Worm (Caenorhabditis elegans): ENCODE measurements around the gene Y48G9A.9.

Y48G9A.9 gene

DNA sequence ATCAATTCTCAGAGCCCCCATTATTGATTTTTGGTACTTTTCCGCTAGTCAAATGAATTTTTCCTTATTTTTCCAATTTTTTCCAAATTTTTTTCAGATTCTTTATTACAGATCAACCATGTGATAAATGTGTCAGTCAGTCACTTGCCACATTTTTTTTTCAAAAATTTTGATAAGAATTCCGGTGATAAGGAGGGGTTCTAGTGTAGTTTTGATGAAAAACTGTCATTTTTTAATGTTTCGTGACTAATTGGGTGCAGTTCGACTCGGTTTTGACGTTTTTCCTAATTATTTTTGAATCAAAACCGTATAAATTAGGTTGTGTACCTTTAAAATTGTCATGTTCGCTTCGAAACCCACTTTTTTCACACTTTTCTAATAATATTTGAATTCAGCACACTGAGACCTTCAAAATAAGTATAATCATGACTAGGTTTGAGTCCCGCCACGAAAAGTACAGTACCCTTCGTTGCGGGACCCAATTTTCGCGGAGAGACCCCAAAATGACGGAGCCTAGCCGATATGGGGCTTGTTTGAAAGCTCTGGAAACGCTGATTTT lies 7.4 kb downstream of the Y48G9A.9 start:
- TF ChIP-seq hmg-4 (GFP tag; optimal IDR thresholded peaks at IDR 0.05) (no peak), flt-1 (GFP tag; IDR thresholded peaks at IDR 0.05) (no peak), tbx-37 (GFP tag; conservative IDR thresholded peaks at IDR 0.05) (no peak), B0310.2 (tag; optimal IDR thresholded peaks at IDR 0.05) (no peak), scrt-1 (GFP tag; IDR thresholded peaks at IDR 0.05) (no peak), hnd-1 (tag; optimal IDR thresholded peaks at IDR 0.05) (no peak), ceh-13 (GFP tag; optimal IDR thresholded peaks at IDR 0.05) (no peak), F13C5.2 (tag; optimal IDR thresholded peaks at IDR 0.05) (no peak), ama-1 (optimal IDR thresholded peaks at IDR 0.05) (no peak), tbx-11 (GFP tag; IDR thresholded peaks at IDR 0.05) (no peak), hmbx-1 (tag; optimal IDR thresholded peaks at IDR 0.05) (no peak), aly-1 (tag; optimal IDR thresholded peaks at IDR 0.05) (no peak)

DNA sequence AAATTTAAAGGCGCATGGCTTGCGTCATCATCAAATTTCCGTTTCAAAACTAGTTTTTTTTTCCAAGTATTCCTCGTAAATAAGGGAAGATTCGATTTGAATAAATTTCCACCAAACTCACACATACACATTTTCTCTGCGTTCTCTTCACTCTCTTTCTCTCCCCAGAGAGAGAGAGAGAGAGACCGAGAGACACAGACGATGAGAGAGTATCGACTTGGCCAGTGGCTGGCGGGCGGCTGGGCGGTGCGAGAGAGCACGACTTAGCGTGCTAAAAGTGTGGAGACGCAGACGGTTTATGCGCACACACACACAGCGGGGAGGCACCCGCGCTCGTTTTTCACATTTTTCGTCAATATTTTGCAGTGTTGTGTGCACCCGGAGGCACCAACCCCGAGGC lies 8.3 kb downstream of the Y48G9A.9 start:
- TF ChIP-seq ceh-36 (tag; optimal IDR thresholded peaks at IDR 0.05) (peak; percentile 4), hmg-4 (GFP tag; optimal IDR thresholded peaks at IDR 0.05) (peak; percentile 31), sea-1 (GFP tag; conservative IDR thresholded peaks at IDR 0.05) (no peak), ama-1 (optimal IDR thresholded peaks at IDR 0.05) (no peak), F13C5.2 (tag; optimal IDR thresholded peaks at IDR 0.05) (peak; percentile 56)

- TF ChIP-seq aly-1 (tag; optimal IDR thresholded peaks at IDR 0.05) (no peak), hnd-1 (tag; optimal IDR thresholded peaks at IDR 0.05) (no peak), tbx-37 (GFP tag; conservative IDR thresholded peaks at IDR 0.05) (no peak), scrt-1 (GFP tag; IDR thresholded peaks at IDR 0.05) (no peak), flt-1 (GFP tag; IDR thresholded peaks at IDR 0.05) (no peak), hmg-4 (GFP tag; optimal IDR thresholded peaks at IDR 0.05) (no peak), sea-1 (GFP tag; conservative IDR thresholded peaks at IDR 0.05) (no peak), ceh-36 (tag; optimal IDR thresholded peaks at IDR 0.05) (no peak), ama-1 (optimal IDR thresholded peaks at IDR 0.05) (no peak), tra-4 (tag; optimal IDR thresholded peaks at IDR 0.05) (no peak), B0310.2 (tag; optimal IDR thresholded peaks at IDR 0.05) (no peak), tbx-11 (GFP tag; IDR thresholded peaks at IDR 0.05) (no peak), hmbx-1 (tag; optimal IDR thresholded peaks at IDR 0.05) (no peak), ets-7 (tag; optimal IDR thresholded peaks at IDR 0.05) (no peak), F13C5.2 (tag; optimal IDR thresholded peaks at IDR 0.05) (no peak)
Observed at ce11 chrIII:2101310-2101709, 8.8 kb downstream of the Y48G9A.9 start.

DNA sequence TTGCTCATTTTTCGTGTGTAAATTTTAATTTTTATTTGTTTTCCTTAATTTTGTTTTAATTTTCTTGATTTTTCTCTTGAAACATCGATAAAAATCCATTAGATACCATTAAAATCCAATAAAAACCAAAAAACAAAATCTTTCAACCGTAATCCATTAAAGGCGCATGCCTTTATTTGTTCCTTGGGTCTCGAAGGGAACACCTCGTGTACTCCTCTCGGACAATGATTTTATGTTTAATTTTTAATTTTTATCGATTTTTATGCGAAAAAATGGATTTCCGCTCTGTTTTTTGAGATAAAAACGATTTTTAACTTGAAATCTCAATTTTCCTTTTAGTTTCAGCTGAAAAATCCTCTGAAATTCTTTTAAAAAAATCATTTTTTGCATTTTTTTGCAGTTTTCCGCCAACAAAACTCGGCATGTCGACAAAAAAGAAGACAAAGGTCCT lies 9.4 kb downstream of the Y48G9A.9 start, which contains the start of gene ppk-2:
Gene ppk-2, plus strand, starts transcription at position 401 of the 451 bp plus-strand sequence.
- TF ChIP-seq flt-1 (GFP tag; IDR thresholded peaks at IDR 0.05) (no peak), aly-1 (tag; optimal IDR thresholded peaks at IDR 0.05) (no peak), scrt-1 (GFP tag; IDR thresholded peaks at IDR 0.05) (no peak), hmg-4 (GFP tag; optimal IDR thresholded peaks at IDR 0.05) (no peak), B0310.2 (tag; optimal IDR thresholded peaks at IDR 0.05) (no peak), ceh-13 (GFP tag; optimal IDR thresholded peaks at IDR 0.05) (no peak), sea-1 (GFP tag; conservative IDR thresholded peaks at IDR 0.05) (no peak)

ce11 chrIII:2105935-2106334 lies 13.4 kb downstream of the Y48G9A.9 start:
- TF ChIP-seq tra-4 (tag; optimal IDR thresholded peaks at IDR 0.05): no peak
- TF ChIP-seq scrt-1 (GFP tag; IDR thresholded peaks at IDR 0.05): no peak
- no peak for TF ChIP-seq F13C5.2 (tag; optimal IDR thresholded peaks at IDR 0.05)
- TF ChIP-seq sea-1 (GFP tag; conservative IDR thresholded peaks at IDR 0.05): no peak
- no peak for TF ChIP-seq hmbx-1 (tag; optimal IDR thresholded peaks at IDR 0.05)
- no peak for TF ChIP-seq ceh-36 (tag; optimal IDR thresholded peaks at IDR 0.05)

- TF ChIP-seq hnd-1 (tag; optimal IDR thresholded peaks at IDR 0.05) (no peak), B0310.2 (tag; optimal IDR thresholded peaks at IDR 0.05) (no peak), ama-1 (optimal IDR thresholded peaks at IDR 0.05) (no peak), ceh-13 (GFP tag; optimal IDR thresholded peaks at IDR 0.05) (no peak), ets-7 (tag; optimal IDR thresholded peaks at IDR 0.05) (no peak), flt-1 (GFP tag; IDR thresholded peaks at IDR 0.05) (no peak), tbx-37 (GFP tag; conservative IDR thresholded peaks at IDR 0.05) (no peak), aly-1 (tag; optimal IDR thresholded peaks at IDR 0.05) (no peak), hmg-4 (GFP tag; optimal IDR thresholded peaks at IDR 0.05) (no peak), tra-4 (tag; optimal IDR thresholded peaks at IDR 0.05) (no peak), sea-1 (GFP tag; conservative IDR thresholded peaks at IDR 0.05) (no peak), scrt-1 (GFP tag; IDR thresholded peaks at IDR 0.05) (no peak)
Observed at ce11 chrIII:2110249-2110648, 17.7 kb downstream of the Y48G9A.9 start, which contains the start of gene Y48G9A.7. TSS of gene Y48G9A.7 (plus strand) at chrIII:2110549.

DNA sequence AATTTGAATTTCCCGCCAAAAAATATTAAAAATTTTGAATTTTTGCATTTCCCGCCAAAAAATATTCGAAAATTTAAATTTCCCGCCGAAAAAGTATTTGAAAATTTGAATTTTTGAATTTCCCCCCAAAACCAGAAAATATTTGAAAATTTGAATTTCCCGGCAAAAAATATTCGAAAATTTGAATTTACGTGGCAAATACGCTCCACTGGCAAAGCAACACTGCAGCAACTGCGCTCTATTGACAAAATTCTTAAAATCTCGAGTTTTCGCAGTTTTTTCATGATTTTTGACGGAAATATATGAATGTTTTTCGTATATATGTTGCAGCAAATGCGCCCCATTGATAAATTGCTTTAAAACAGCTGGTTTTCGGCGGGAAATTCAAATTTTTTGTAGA lies 18.9 kb downstream of the Y48G9A.9 start:
- no peak for TF ChIP-seq hmbx-1 (tag; optimal IDR thresholded peaks at IDR 0.05)
- no peak for TF ChIP-seq hnd-1 (tag; optimal IDR thresholded peaks at IDR 0.05)
- no peak for TF ChIP-seq tbx-37 (GFP tag; conservative IDR thresholded peaks at IDR 0.05)
- no peak for TF ChIP-seq tbx-11 (GFP tag; IDR thresholded peaks at IDR 0.05)
- no peak for TF ChIP-seq ama-1 (optimal IDR thresholded peaks at IDR 0.05)
- TF ChIP-seq B0310.2 (tag; optimal IDR thresholded peaks at IDR 0.05): no peak
- no peak for TF ChIP-seq ets-7 (tag; optimal IDR thresholded peaks at IDR 0.05)
- TF ChIP-seq pes-1 (GFP tag; IDR thresholded peaks at IDR 0.05): no peak
- TF ChIP-seq ceh-36 (tag; optimal IDR thresholded peaks at IDR 0.05): no peak
- TF ChIP-seq aly-1 (tag; optimal IDR thresholded peaks at IDR 0.05): no peak
- TF ChIP-seq scrt-1 (GFP tag; IDR thresholded peaks at IDR 0.05): no peak
- TF ChIP-seq sea-1 (GFP tag; conservative IDR thresholded peaks at IDR 0.05): no peak
- no peak for TF ChIP-seq tra-4 (tag; optimal IDR thresholded peaks at IDR 0.05)
- no peak for TF ChIP-seq F13C5.2 (tag; optimal IDR thresholded peaks at IDR 0.05)
- TF ChIP-seq flt-1 (GFP tag; IDR thresholded peaks at IDR 0.05): no peak

ce11 chrIII:2112009-2112408 lies 19.5 kb downstream of the Y48G9A.9 start:
- no peak for TF ChIP-seq pes-1 (GFP tag; IDR thresholded peaks at IDR 0.05)
- no peak for TF ChIP-seq ceh-36 (tag; optimal IDR thresholded peaks at IDR 0.05)
- TF ChIP-seq flt-1 (GFP tag; IDR thresholded peaks at IDR 0.05): no peak
- no peak for TF ChIP-seq F13C5.2 (tag; optimal IDR thresholded peaks at IDR 0.05)
- no peak for TF ChIP-seq scrt-1 (GFP tag; IDR thresholded peaks at IDR 0.05)
- no peak for TF ChIP-seq tbx-37 (GFP tag; conservative IDR thresholded peaks at IDR 0.05)
- TF ChIP-seq ets-7 (tag; optimal IDR thresholded peaks at IDR 0.05): no peak
- TF ChIP-seq hnd-1 (tag; optimal IDR thresholded peaks at IDR 0.05): no peak
- no peak for TF ChIP-seq hmbx-1 (tag; optimal IDR thresholded peaks at IDR 0.05)
- no peak for TF ChIP-seq tbx-11 (GFP tag; IDR thresholded peaks at IDR 0.05)
- TF ChIP-seq B0310.2 (tag; optimal IDR thresholded peaks at IDR 0.05): no peak
- no peak for TF ChIP-seq ceh-13 (GFP tag; optimal IDR thresholded peaks at IDR 0.05)
- no peak for TF ChIP-seq ama-1 (optimal IDR thresholded peaks at IDR 0.05)
- TF ChIP-seq sea-1 (GFP tag; conservative IDR thresholded peaks at IDR 0.05): no peak
